Worm (Caenorhabditis elegans): ENCODE data around the gene str-43.
"Not testable (repeated sequence)": the region's sequence is repeated elsewhere in the genome, so short reads cannot be mapped to it uniquely, and the experiment has no call there.

Gene str-43

DNA sequence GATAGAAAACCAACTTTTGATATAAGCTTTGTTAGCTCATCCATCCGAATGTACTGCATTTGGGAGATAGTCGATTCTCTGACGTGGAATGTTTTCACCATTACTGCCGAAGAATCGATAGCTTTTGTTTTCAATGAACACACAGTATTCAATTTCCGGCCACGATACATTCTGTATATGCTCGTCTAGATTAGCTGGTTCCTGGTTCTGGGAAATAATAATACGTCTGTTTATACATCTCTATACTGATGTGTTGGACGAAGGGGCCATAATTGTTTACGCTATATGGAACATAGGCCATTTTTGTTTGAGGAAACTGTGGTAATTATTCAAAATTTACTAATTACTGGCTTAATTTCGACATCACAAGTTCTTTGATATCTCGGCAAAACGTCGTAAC, 1.8 kb downstream of the str-43 start, which contains the start of gene str-6:
str-6 (minus strand) TSS at position 101 of the 400 bp plus-strand sequence.
- TF ChIP-seq unc-62 (GFP tag; optimal IDR thresholded peaks at IDR 0.05) = no peak
- TF ChIP-seq repo-1 (tag; optimal IDR thresholded peaks at IDR 0.05) = no peak
- no peak for TF ChIP-seq die-1 (tag; optimal IDR thresholded peaks at IDR 0.05)
- no peak for TF ChIP-seq nhr-80 (tag; optimal IDR thresholded peaks at IDR 0.05)
- no peak for TF ChIP-seq lin-54 (GFP tag; optimal IDR thresholded peaks at IDR 0.05)
- TF ChIP-seq ztf-18 (tag; optimal IDR thresholded peaks at IDR 0.05) = no peak
- no peak for TF ChIP-seq B0336.3 (GFP tag; IDR thresholded peaks at IDR 0.05)
- no peak for TF ChIP-seq snpc-3.4 (tag; optimal IDR thresholded peaks at IDR 0.05)
- no peak for TF ChIP-seq egl-18 (GFP tag; IDR thresholded peaks at IDR 0.05)
- TF ChIP-seq him-1 (tag; optimal IDR thresholded peaks at IDR 0.05) = no peak
- no peak for TF ChIP-seq nhr-120 (GFP tag; IDR thresholded peaks at IDR 0.05)

DNA sequence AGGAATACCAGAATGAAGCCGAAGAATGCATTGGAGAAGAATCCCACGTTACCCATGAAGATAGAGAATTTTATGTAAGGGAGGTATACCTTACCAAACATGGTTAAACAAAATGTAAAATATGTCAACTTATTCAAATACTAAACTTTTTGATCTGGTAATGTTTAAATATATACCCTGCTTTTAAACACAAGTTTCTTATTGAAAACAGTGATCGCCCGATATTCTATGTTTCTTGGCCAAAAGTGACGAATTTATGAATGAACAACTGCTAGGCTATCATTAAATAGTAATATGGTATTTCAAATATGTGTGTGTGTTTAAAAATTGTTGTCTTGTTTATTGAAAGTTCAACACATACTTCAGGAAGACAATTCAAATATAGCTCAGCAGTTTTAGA, 3.6 kb downstream of the str-43 start, which contains the start of gene T23D5.8:
T23D5.8 (minus strand) TSS at position 101 of the 400 bp plus-strand sequence.
- TF ChIP-seq hlh-26 (GFP tag; conservative IDR thresholded peaks at IDR 0.05); hrde-1 (tag; optimal IDR thresholded peaks at IDR 0.05; ENCODE audit: borderline replicate concordance); T07F8.4 (tag; optimal IDR thresholded peaks at IDR 0.05): not testable (repeated sequence)

DNA sequence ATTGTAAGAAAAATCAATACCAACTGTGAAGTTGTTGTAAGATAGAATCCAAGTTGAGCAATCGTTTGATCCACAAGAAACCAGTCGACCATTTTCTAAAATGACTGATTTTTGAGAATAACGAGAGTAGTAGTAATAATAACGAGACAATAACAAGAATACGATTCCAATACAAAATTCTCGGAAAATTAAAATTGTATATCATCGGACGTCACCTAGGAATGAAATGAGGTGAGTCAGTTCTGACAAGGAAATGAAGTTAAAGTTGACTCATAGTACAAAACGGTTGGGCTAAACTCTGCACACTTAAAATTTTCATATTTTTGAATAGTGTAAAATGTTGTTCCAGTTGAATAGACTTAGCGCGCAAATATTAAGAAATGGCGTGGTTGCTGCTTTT, 7.6 kb downstream of the str-43 start, which contains the start of gene str-19:
str-19 (minus strand) TSS at position 101 of the 400 bp plus-strand sequence.
- TF ChIP-seq nhr-179 (tag; optimal IDR thresholded peaks at IDR 0.05); T07F8.4 (tag; optimal IDR thresholded peaks at IDR 0.05); Y67H2A.10 (GFP tag; conservative IDR thresholded peaks at IDR 0.05): not testable (repeated sequence)

DNA sequence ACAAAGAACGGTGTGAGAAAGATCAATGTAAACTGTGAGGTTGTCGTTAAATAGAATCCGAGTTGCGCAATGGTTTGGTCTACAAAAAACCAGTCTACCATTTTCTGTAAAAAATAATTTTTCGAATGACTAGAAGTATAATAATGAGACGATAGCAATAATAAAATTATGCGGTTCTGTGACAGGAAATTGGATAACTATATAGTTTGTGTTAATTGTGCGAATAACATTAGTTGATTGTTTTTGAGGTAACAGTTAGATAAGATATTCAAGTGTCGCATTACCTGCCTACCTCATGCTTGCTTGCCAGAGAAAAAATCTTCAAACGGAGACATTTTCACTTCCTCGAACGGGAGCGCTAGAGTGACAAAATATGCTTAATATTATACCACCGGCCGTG, 10.1 kb downstream of the str-43 start, which contains the start of gene str-18:
str-18 (minus strand) TSS at position 101 of the 400 bp plus-strand sequence.
- TF ChIP-seq athp-1 (tag; optimal IDR thresholded peaks at IDR 0.05) (no peak), egl-44 (GFP tag; IDR thresholded peaks at IDR 0.05) (no peak), F10E7.11 (tag; optimal IDR thresholded peaks at IDR 0.05) (no peak), dpl-1 (GFP tag; optimal IDR thresholded peaks at IDR 0.05) (no peak), cebp-1 (GFP tag; IDR thresholded peaks at IDR 0.05) (no peak), cebp-1 (tag; optimal IDR thresholded peaks at IDR 0.05) (no peak), hrde-1 (tag; optimal IDR thresholded peaks at IDR 0.05; ENCODE audit: borderline replicate concordance) (no peak), nhr-90 (tag; optimal IDR thresholded peaks at IDR 0.05) (no peak), ztf-26 (tag; optimal IDR thresholded peaks at IDR 0.05) (no peak), ztf-22 (GFP tag; optimal IDR thresholded peaks at IDR 0.05) (no peak), hmg-20 (GFP tag; IDR thresholded peaks at IDR 0.05) (no peak), egrh-3 (GFP tag; IDR thresholded peaks at IDR 0.05) (no peak), die-1 (tag; optimal IDR thresholded peaks at IDR 0.05) (no peak), hlh-26 (GFP tag; conservative IDR thresholded peaks at IDR 0.05) (no peak), let-526 (GFP tag; IDR thresholded peaks at IDR 0.05) (no peak), ccch-3 (GFP tag; optimal IDR thresholded peaks at IDR 0.05) (no peak), madf-6 (GFP tag; IDR thresholded peaks at IDR 0.05) (no peak), ama-1 (optimal IDR thresholded peaks at IDR 0.05) (no peak), ama-1 (GFP tag; optimal IDR thresholded peaks at IDR 0.05) (no peak)

DNA sequence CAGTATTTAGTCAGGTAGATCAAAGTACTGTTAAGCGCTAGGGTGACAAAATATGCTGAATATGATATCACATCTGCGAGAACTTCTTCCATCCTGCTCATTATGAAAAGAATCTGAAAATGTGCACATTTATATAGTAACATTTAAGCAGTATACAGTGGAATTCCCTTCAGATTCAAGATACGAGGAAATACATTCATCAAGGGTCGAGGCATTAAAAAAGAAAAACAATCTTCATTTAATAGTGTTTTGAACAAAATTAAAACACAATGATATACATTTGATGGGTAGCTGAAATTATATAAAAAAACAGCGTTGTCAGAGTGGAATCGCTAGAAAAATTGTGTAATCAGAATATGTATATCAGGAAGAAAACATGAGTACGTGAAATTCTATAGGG, 16.2 kb downstream of the str-43 start, which contains the start of gene str-27:
str-27 (minus strand) TSS at position 101 of the 400 bp plus-strand sequence.
- TF ChIP-seq fkh-3 (tag; optimal IDR thresholded peaks at IDR 0.05) (no peak), F10E7.11 (tag; optimal IDR thresholded peaks at IDR 0.05) (no peak), snpc-4 (GFP tag; optimal IDR thresholded peaks at IDR 0.05) (no peak), snpc-4 (tag; optimal IDR thresholded peaks at IDR 0.05) (no peak), tlf-1 (GFP tag; optimal IDR thresholded peaks at IDR 0.05) (no peak)

Data from whole organism, young adult.